Worm (Caenorhabditis elegans): ENCODE data around the gene str-106.

str-106 gene

DNA sequence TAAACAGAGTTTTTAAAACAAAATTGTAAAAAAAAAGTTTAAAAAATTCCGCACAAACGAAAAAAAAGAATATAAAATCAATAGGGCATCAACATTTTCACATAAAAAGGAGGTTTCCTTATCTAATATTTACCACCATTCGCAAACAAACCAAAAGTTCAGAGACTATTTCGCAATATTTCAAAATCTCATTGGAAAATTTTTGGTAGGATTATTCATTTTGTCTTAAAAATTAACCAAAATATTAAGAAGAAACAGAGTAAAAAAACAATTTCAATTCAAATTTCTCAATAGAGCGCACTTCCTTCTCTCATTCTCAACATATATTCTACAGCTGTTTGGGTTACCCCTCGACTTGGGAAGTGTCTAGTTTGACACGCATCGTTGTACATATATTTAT lies 20.4 kb upstream of the str-106 start:
- TF ChIP-seq ZK546.5 (tag; optimal IDR thresholded peaks at IDR 0.05): no peak
- TF ChIP-seq gmeb-1 (tag; optimal IDR thresholded peaks at IDR 0.05): no peak
- no peak for TF ChIP-seq egl-27 (tag; optimal IDR thresholded peaks at IDR 0.05)
- no peak for TF ChIP-seq lsy-2 (tag; optimal IDR thresholded peaks at IDR 0.05)
- peak; percentile 83 for TF ChIP-seq nhr-129 (tag; optimal IDR thresholded peaks at IDR 0.05)
- TF ChIP-seq mab-5 (tag; optimal IDR thresholded peaks at IDR 0.05): no peak
- peak; percentile 56 for TF ChIP-seq unc-55 (GFP tag; optimal IDR thresholded peaks at IDR 0.05)
- no peak for TF ChIP-seq crh-2 (tag; optimal IDR thresholded peaks at IDR 0.05)
- no peak for TF ChIP-seq nhr-25 (tag; optimal IDR thresholded peaks at IDR 0.05)
- no peak for TF ChIP-seq lin-39 (tag; optimal IDR thresholded peaks at IDR 0.05)
- peak; percentile 62 for TF ChIP-seq fos-1 (tag; optimal IDR thresholded peaks at IDR 0.05)
- no peak for TF ChIP-seq skn-1 (tag; optimal IDR thresholded peaks at IDR 0.05)
- no peak for TF ChIP-seq ceh-16 (tag; optimal IDR thresholded peaks at IDR 0.05)

DNA sequence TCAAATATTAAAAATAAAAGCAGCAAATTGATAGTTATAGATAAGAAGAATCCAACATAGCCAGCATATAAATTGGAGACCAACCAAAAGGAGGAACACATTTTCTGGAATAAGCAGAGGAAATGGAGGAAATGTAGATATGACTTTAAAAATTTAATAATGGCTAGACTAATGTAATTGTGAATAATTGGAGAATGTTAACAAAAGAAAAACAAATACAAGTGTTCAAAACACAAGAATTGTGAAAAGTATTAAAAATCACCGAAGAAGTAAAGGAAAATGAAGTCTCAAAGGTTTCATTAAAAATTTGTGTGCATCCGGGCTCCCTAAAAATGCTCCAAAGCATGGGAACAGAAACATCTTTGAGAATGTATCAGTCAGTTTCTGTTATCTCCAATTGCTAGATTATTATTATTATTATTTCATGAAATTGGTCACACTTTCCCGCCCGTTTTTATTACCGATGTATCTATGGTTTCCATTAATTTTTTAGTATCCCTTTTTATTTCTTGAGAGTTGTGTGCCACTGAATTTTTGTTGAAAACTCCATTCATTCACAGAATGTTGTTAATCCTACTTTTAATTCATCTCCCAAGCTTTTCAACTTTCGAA lies 18.2 kb upstream of the str-106 start, which contains the start of the genes str-109 and F10A3.11:
Gene str-109, minus strand, starts transcription at position 101 of the 612 bp plus-strand sequence.
Gene F10A3.11, plus strand, starts transcription at position 562 of the 612 bp plus-strand sequence.
- no peak for TF ChIP-seq sma-9 (GFP tag; optimal IDR thresholded peaks at IDR 0.05)
- TF ChIP-seq sma-9 (tag; optimal IDR thresholded peaks at IDR 0.05): no peak
- TF ChIP-seq zag-1 (tag; optimal IDR thresholded peaks at IDR 0.05): no peak

DNA sequence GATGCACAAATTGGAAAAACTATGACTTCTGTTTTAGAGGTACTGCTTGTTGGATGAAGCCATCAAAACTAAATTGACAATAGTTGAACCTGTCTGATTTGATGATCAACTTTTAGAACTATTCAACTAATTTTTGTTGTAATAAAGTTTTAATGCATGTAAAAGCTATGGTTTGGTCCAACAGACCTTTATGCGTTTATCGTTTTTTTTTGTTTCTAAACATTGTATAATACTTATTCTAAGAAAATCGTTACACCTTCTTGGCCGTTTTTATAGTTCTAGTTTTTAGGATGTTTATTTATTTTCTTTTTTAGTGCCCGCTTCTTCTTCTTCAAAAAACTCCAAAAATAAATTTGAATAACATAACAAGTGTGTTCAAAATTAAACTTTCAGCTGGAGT lies 16.7 kb upstream of the str-106 start, which contains the start of gene F10A3.12:
Gene F10A3.12, plus strand, starts transcription at position 301 of the 400 bp plus-strand sequence.
- TF ChIP-seq skn-1 (tag; optimal IDR thresholded peaks at IDR 0.05) (no peak), nhr-77 (tag; optimal IDR thresholded peaks at IDR 0.05) (no peak), fos-1 (tag; optimal IDR thresholded peaks at IDR 0.05) (no peak), ceh-16 (tag; optimal IDR thresholded peaks at IDR 0.05) (no peak), nhr-25 (tag; optimal IDR thresholded peaks at IDR 0.05) (no peak), gmeb-1 (tag; optimal IDR thresholded peaks at IDR 0.05) (no peak), nhr-10 (tag; optimal IDR thresholded peaks at IDR 0.05) (no peak), unc-62 (GFP tag; optimal IDR thresholded peaks at IDR 0.05) (no peak), ceh-82 (tag; optimal IDR thresholded peaks at IDR 0.05) (no peak), ztf-11 (tag; optimal IDR thresholded peaks at IDR 0.05) (no peak), ama-1 (optimal IDR thresholded peaks at IDR 0.05) (no peak), alr-1 (tag; optimal IDR thresholded peaks at IDR 0.05) (no peak), elt-1 (tag; optimal IDR thresholded peaks at IDR 0.05) (no peak), nhr-11 (tag; optimal IDR thresholded peaks at IDR 0.05) (no peak), peb-1 (tag; optimal IDR thresholded peaks at IDR 0.05) (no peak), unc-39 (tag; optimal IDR thresholded peaks at IDR 0.05) (no peak), elt-3 (tag; optimal IDR thresholded peaks at IDR 0.05) (no peak), R02D3.7 (tag; optimal IDR thresholded peaks at IDR 0.05) (no peak), nhr-21 (tag; optimal IDR thresholded peaks at IDR 0.05) (no peak), sem-4 (tag; optimal IDR thresholded peaks at IDR 0.05) (no peak)

- TF ChIP-seq elt-3 (tag; optimal IDR thresholded peaks at IDR 0.05): no peak
- TF ChIP-seq ceh-82 (tag; optimal IDR thresholded peaks at IDR 0.05): no peak
- TF ChIP-seq nhr-129 (tag; optimal IDR thresholded peaks at IDR 0.05): no peak
- TF ChIP-seq nhr-237 (tag; optimal IDR thresholded peaks at IDR 0.05): no peak
- no peak for TF ChIP-seq fos-1 (tag; optimal IDR thresholded peaks at IDR 0.05)
- TF ChIP-seq sma-3 (GFP tag; optimal IDR thresholded peaks at IDR 0.05): no peak
- no peak for TF ChIP-seq skn-1 (tag; optimal IDR thresholded peaks at IDR 0.05)
- no peak for TF ChIP-seq ceh-16 (tag; optimal IDR thresholded peaks at IDR 0.05)
- TF ChIP-seq unc-39 (tag; optimal IDR thresholded peaks at IDR 0.05): no peak
- no peak for TF ChIP-seq dmd-4 (tag; optimal IDR thresholded peaks at IDR 0.05)
- TF ChIP-seq sem-4 (tag; optimal IDR thresholded peaks at IDR 0.05): no peak
- TF ChIP-seq ztf-4 (tag; optimal IDR thresholded peaks at IDR 0.05): no peak
- TF ChIP-seq nhr-10 (tag; optimal IDR thresholded peaks at IDR 0.05): no peak
Measured at ce11 chrV:16165936-16166335, 14.5 kb upstream of the str-106 start, which contains the start of gene str-108. Gene str-108, plus strand, starts transcription at chrV:16166236.

DNA sequence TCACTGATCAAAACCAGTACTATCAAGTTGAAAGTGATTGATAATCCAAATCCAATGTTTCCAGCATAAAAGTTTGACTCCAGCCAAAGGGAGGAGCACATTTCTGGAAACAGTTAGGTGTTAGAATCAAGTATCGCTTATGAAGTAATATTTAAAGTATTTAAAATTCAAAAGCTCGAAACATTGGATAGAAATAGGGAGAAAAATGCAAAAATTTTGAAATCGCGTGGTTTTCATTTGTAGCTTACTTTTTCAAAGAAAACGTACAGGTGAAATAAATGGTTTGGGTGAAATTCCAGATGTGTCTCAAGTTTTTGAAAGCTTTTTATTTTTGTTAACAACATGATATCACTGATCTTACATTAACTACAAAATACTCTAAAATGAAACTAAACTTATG lies 11.4 kb upstream of the str-106 start, which contains the start of gene str-111:
Gene str-111, minus strand, starts transcription at position 101 of the 400 bp plus-strand sequence.
- TF ChIP-seq ceh-16 (tag; optimal IDR thresholded peaks at IDR 0.05) (no peak), lin-39 (tag; optimal IDR thresholded peaks at IDR 0.05) (no peak), nhr-25 (tag; optimal IDR thresholded peaks at IDR 0.05) (no peak), lin-13 (GFP tag; optimal IDR thresholded peaks at IDR 0.05) (no peak), dmd-4 (tag; optimal IDR thresholded peaks at IDR 0.05) (no peak), skn-1 (tag; optimal IDR thresholded peaks at IDR 0.05) (no peak), crh-2 (tag; optimal IDR thresholded peaks at IDR 0.05) (no peak)

Measured in whole organism, L2 larva.